Fruit fly (Drosophila melanogaster) whole organism, embryonic: ENCODE measurements around the gene CG13465.

Source experiments
- Ada2b ChIP-seq: fragments of 200-800 bp; sonication (Bioruptor generic); IDR thresholded peaks from 2 replicates; pipeline ENCODE4 v1.3.6; 2022; ENCODE audit warnings: missing biosample characterization, missing genetic modification characterization
- Antp ChIP-seq: fragments of 200-800 bp; sonication (Bioruptor generic); optimal IDR thresholded peaks from 3 replicates; lab custom pipeline; 2016; ENCODE audit warnings: missing biosample characterization, missing genetic modification characterization
- Atf3 ChIP-seq: fragments of 200-800 bp; sonication (Bioruptor generic); optimal IDR thresholded peaks from 3 replicates; lab custom pipeline; 2016; ENCODE audit warnings: missing biosample characterization, missing genetic modification characterization
- CG10462 ChIP-seq: fragments of 200-800 bp; sonication (Bioruptor generic); optimal IDR thresholded peaks from 2 replicates; lab custom pipeline; 2016; ENCODE audit warnings: missing biosample characterization, missing genetic modification characterization
- CG10959 ChIP-seq: fragments of 200-800 bp; sonication (Bioruptor generic); IDR thresholded peaks from 2 replicates; pipeline ENCODE4 v1.3.6; 2022; ENCODE audit warnings: missing biosample characterization, missing genetic modification characterization
- CG12942 ChIP-seq: fragments of 200-800 bp; sonication (Bioruptor generic); optimal IDR thresholded peaks from 3 replicates; lab custom pipeline; 2016; ENCODE audit warnings: missing biosample characterization, missing genetic modification characterization
- CG14860 ChIP-seq: fragments of 200-800 bp; sonication (Bioruptor generic); IDR thresholded peaks from 3 replicates; pipeline ENCODE4 v1.3.6; 2022; ENCODE audit warnings: missing biosample characterization, missing genetic modification characterization; ENCODE audit not compliant: partially characterized antibody
- CG15479 ChIP-seq: fragments of 200-800 bp; sonication (Bioruptor generic); optimal IDR thresholded peaks from 3 replicates; lab custom pipeline; 2019; ENCODE audit warnings: missing biosample characterization, mild to moderate bottlenecking, missing genetic modification characterization, moderate library complexity
- CG17328 ChIP-seq: fragments of 200-800 bp; sonication (Bioruptor generic); IDR thresholded peaks from 2 replicates; pipeline ENCODE4 v1.3.6; 2022; ENCODE audit warnings: missing biosample characterization, missing genetic modification characterization
- CG3726 ChIP-seq: fragments of 200-800 bp; sonication (Bioruptor generic); IDR thresholded peaks from 3 replicates; pipeline ENCODE4, ENCODE4 v1.3.6; 2022; ENCODE audit warnings: missing biosample characterization, missing genetic modification characterization
- CG42726 ChIP-seq: fragments of 200-800 bp; sonication (Bioruptor generic); IDR thresholded peaks from 2 replicates; pipeline ENCODE4 v1.3.6; 2022; ENCODE audit warnings: missing biosample characterization, missing genetic modification characterization; ENCODE audit not compliant: partially characterized antibody
- CG43689 ChIP-seq: fragments of 200-800 bp; sonication (Bioruptor generic); IDR thresholded peaks from 2 replicates; pipeline ENCODE4 v1.3.6; 2022; ENCODE audit warnings: missing biosample characterization, missing genetic modification characterization
- CG4404 ChIP-seq: fragments of 200-800 bp; sonication (Bioruptor generic); IDR thresholded peaks from 2 replicates; pipeline ENCODE4 v1.3.6; 2022; ENCODE audit warnings: missing biosample characterization, missing genetic modification characterization
- CG4617 ChIP-seq: fragments of 200-800 bp; sonication (Bioruptor generic); optimal IDR thresholded peaks from 3 replicates; lab custom pipeline; 2016; ENCODE audit warnings: missing biosample characterization, missing genetic modification characterization, borderline replicate concordance
- CG4854 ChIP-seq: fragments of 200-800 bp; sonication (Bioruptor generic); optimal IDR thresholded peaks from 2 replicates; lab custom pipeline; 2016; ENCODE audit warnings: missing biosample characterization, missing genetic modification characterization, inconsistent platforms
- CG6689 ChIP-seq: fragments of 200-800 bp; sonication (Bioruptor generic); IDR thresholded peaks from 2 replicates; pipeline ENCODE4 v1.3.6; 2022; ENCODE audit warnings: missing biosample characterization, missing genetic modification characterization
- CG8089 ChIP-seq: fragments of 200-800 bp; sonication (Bioruptor generic); optimal IDR thresholded peaks from 3 replicates; lab custom pipeline; 2016; ENCODE audit warnings: missing biosample characterization, missing genetic modification characterization
- CG8388 ChIP-seq: fragments of 200-800 bp; sonication (Bioruptor generic); optimal IDR thresholded peaks from 2 replicates; lab custom pipeline; 2019; ENCODE audit warnings: missing biosample characterization, mild to moderate bottlenecking, missing genetic modification characterization, moderate library complexity
- CG9876 ChIP-seq: fragments of 200-800 bp; sonication (Bioruptor generic); optimal IDR thresholded peaks from 2 replicates; lab custom pipeline; 2016; ENCODE audit warnings: missing biosample characterization, missing genetic modification characterization
- Elba2 ChIP-seq: fragments of 200-800 bp; sonication (Bioruptor generic); optimal IDR thresholded peaks from 3 replicates; lab custom pipeline; 2016; ENCODE audit warnings: missing biosample characterization, missing genetic modification characterization
- HmgZ ChIP-seq: fragments of 200-800 bp; sonication (Bioruptor generic); optimal IDR thresholded peaks from 2 replicates; lab custom pipeline; 2018; ENCODE audit warnings: missing biosample characterization, mild to moderate bottlenecking, missing genetic modification characterization
- Hr39 ChIP-seq: fragments of >200 bp; optimal IDR thresholded peaks from 2 replicates; lab custom pipeline; 2017
- Hr51 ChIP-seq, 2 experiments: fragments of 200-800 bp; sonication (Bioruptor generic); optimal IDR thresholded peaks; 2 replicates in 1 of 2; 3 replicates in 1 of 2; lab custom pipeline; 2016 to 2018; ENCODE audit warnings: missing biosample characterization in 2 of 2, missing genetic modification characterization in 2 of 2, mild to moderate bottlenecking in 1 of 2, moderate library complexity in 1 of 2
- MESR4 ChIP-seq: fragments of 200-800 bp; sonication (Bioruptor generic); optimal IDR thresholded peaks from 2 replicates; lab custom pipeline; 2018; ENCODE audit warnings: missing biosample characterization, mild to moderate bottlenecking, missing genetic modification characterization, moderate library complexity
- Med ChIP-seq: fragments of 200-800 bp; sonication (Bioruptor generic); peaks from one replicate; lab custom pipeline; 2016; ENCODE audit warnings: missing biosample characterization, missing genetic modification characterization, mild to moderate bottlenecking, inconsistent platforms, moderate library complexity
- Nf-YC ChIP-seq: fragments of 200-800 bp; optimal IDR thresholded peaks from 3 replicates; lab custom pipeline; 2019; ENCODE audit warnings: missing biosample characterization, mild to moderate bottlenecking, missing genetic modification characterization, moderate library complexity
- Spps ChIP-seq: fragments of 200-800 bp; sonication (Bioruptor generic); optimal IDR thresholded peaks from 2 replicates; lab custom pipeline; 2018; ENCODE audit warnings: missing biosample characterization, mild to moderate bottlenecking, missing genetic modification characterization
- Tbp ChIP-seq: fragments of >200 bp; optimal IDR thresholded peaks from 2 replicates; lab custom pipeline; 2018; ENCODE audit warnings: missing biosample characterization, missing genetic modification characterization
- ac ChIP-seq: fragments of 200-800 bp; sonication (Bioruptor generic); optimal IDR thresholded peaks from 3 replicates; lab custom pipeline; 2017; ENCODE audit warnings: missing biosample characterization, mild to moderate bottlenecking, missing genetic modification characterization
- chm ChIP-seq: fragments of 200-800 bp; sonication (Bioruptor generic); IDR thresholded peaks from 2 replicates; pipeline ENCODE4 v1.3.6; 2022; ENCODE audit warnings: missing biosample characterization, missing genetic modification characterization
- chn ChIP-seq: fragments of 200-800 bp; sonication (Bioruptor generic); optimal IDR thresholded peaks from 2 replicates; lab custom pipeline; 2016; ENCODE audit warnings: missing biosample characterization, missing genetic modification characterization
- cwo ChIP-seq: fragments of 200-800 bp; sonication (Bioruptor generic); optimal IDR thresholded peaks from 3 replicates; lab custom pipeline; 2017; ENCODE audit warnings: missing biosample characterization, missing genetic modification characterization, mild to moderate bottlenecking, moderate library complexity, missing genetic modification reagents
- dan ChIP-seq: fragments of 200-800 bp; sonication (Bioruptor generic); IDR thresholded peaks from 2 replicates; pipeline ENCODE4 v1.3.6; 2022; ENCODE audit warnings: missing biosample characterization, missing genetic modification characterization
- dimm ChIP-seq: fragments of 200-800 bp; sonication (Bioruptor generic); IDR thresholded peaks from 2 replicates; pipeline ENCODE4 v1.3.6; 2022; ENCODE audit warnings: missing biosample characterization, missing genetic modification characterization
- insv ChIP-seq, 2 experiments: fragments of 200-800 bp; sonication (Bioruptor generic); optimal IDR thresholded peaks; 3 replicates each; lab custom pipeline; 2016 to 2018; ENCODE audit warnings: missing biosample characterization in 2 of 2, missing genetic modification characterization in 2 of 2
- kay ChIP-seq: fragments of 200-800 bp; sonication (Bioruptor generic); optimal IDR thresholded peaks from 2 replicates; lab custom pipeline; 2016; ENCODE audit warnings: missing biosample characterization, missing genetic modification characterization
- lov ChIP-seq, 2 experiments: fragments of 200-800 bp in 1 of 2; fragments of >200 bp in 1 of 2; sonication (Bioruptor generic) in 1 of 2; IDR thresholded peaks in 1 of 2; optimal IDR thresholded peaks in 1 of 2; 2 replicates in 1 of 2; 3 replicates in 1 of 2; pipeline versions ENCODE4 v1.3.6 to Lab custom; 2017 to 2022; ENCODE audit warnings: missing biosample characterization in 1 of 2, missing genetic modification characterization in 1 of 2
- oc ChIP-seq: fragments of 200-800 bp; sonication (Bioruptor generic); optimal IDR thresholded peaks from 2 replicates; lab custom pipeline; 2018; ENCODE audit warnings: missing biosample characterization, mild to moderate bottlenecking, missing genetic modification characterization, moderate library complexity
- pho ChIP-seq: fragments of 200-800 bp; sonication (Bioruptor generic); optimal IDR thresholded peaks from 2 replicates; lab custom pipeline; 2016; ENCODE audit warnings: missing biosample characterization, missing genetic modification characterization
- pnt ChIP-seq: fragments of 200-800 bp; sonication (Bioruptor generic); optimal IDR thresholded peaks from 3 replicates; lab custom pipeline; 2016; ENCODE audit warnings: missing biosample characterization, missing genetic modification characterization
- prd ChIP-seq, 3 experiments: fragments of >200 bp in 2 of 3; fragments of 200-800 bp in 1 of 3; sonication (Bioruptor generic) in 1 of 3; optimal IDR thresholded peaks in 2 of 3; IDR thresholded peaks in 1 of 3; 2 replicates in 2 of 3; 3 replicates in 1 of 3; pipeline versions ENCODE4 v1.3.6 to Lab custom; 2017 to 2022; ENCODE audit warnings: missing biosample characterization in 1 of 3, missing genetic modification characterization in 1 of 3
- pros ChIP-seq: fragments of 200-800 bp; sonication (Bioruptor generic); optimal IDR thresholded peaks from 3 replicates; lab custom pipeline; 2019; ENCODE audit warnings: missing biosample characterization, mild to moderate bottlenecking, missing genetic modification characterization, moderate library complexity
- salm ChIP-seq: fragments of 200-800 bp; sonication (Bioruptor generic); optimal IDR thresholded peaks from 2 replicates; lab custom pipeline; 2018; ENCODE audit warnings: missing biosample characterization, mild to moderate bottlenecking, missing genetic modification characterization
- sens ChIP-seq: fragments of 200-800 bp; sonication (Bioruptor generic); peaks from one replicate; lab custom pipeline; 2016; ENCODE audit warnings: missing biosample characterization, missing genetic modification characterization
- so ChIP-seq: fragments of 200-800 bp; sonication (Bioruptor generic); IDR thresholded peaks from 3 replicates; pipeline ENCODE4 v1.3.6; 2022; ENCODE audit warnings: missing biosample characterization, missing genetic modification characterization
- tgo ChIP-seq: fragments of 200-800 bp; sonication (Bioruptor generic); IDR thresholded peaks from 3 replicates; pipeline ENCODE4 v1.3.6; 2022; ENCODE audit warnings: missing biosample characterization, missing genetic modification characterization
- vvl ChIP-seq: fragments of 200-800 bp; sonication (Bioruptor generic); IDR thresholded peaks from 2 replicates; pipeline ENCODE4 v1.3.6; 2022; ENCODE audit warnings: missing biosample characterization, missing genetic modification characterization
- zfh1 ChIP-seq: fragments of 200-800 bp; sonication (Bioruptor generic); IDR thresholded peaks from 3 replicates; pipeline ENCODE4 v1.3.6; 2022; ENCODE audit warnings: missing biosample characterization, missing genetic modification characterization

The CG13465 gene

DNA sequence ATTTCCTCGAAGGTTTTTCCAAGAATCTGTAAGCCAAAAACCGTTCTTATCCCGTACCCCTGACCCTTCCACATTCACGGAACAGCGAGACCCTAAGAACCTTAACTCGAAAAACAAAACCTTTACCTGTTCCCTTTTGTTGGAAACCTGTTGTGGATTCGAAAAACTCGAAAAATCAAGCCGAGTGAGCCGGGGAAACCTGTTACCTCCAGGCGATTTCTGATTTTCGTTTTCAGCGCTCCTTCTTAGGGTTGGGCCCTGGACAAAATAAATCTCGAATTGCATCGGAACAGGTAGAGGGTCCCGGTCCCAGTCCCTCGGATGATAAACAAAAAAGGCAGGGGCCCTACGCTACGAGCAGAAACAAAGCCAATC is 29.1 kb upstream of the CG13465 start (continued):
- TF ChIP-seq cwo (no peak), CG15479 (GFP tag; lab: Kevin White, UChicago) (peak; percentile 61)

DNA sequence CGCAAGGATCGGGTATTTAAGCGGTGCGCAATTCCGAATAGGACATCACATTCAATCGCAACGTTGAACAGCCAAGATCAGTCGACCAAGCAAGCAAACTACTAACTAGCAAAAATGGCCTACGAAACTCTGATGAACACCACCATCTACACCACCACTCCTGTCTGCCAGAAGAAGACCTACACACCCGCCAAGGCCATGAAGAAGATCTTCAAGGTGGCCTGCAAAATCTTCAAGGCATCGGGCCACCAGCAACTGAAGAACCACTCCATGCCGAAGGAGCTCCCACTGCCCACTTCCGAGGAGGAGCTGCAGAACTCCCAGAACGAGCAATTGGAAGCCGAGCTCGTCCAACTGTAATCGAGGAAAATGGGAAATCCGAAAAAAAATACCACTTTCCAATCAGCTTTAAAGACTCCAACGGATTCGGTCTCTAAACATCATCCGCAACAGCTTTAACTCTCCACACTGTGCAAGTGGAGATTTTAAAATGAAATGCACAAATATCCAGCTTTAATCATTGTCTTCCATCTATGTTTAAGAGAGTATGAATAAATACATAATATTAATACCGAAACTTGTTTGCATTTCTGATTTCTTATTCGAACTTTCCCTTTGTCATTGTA is 28.6 kb upstream of the CG13465 start, which contains the start of gene Brd:
Brd (plus strand) TSS at position 43 of the 626 bp plus-strand sequence.
- no peak for TF ChIP-seq HmgZ (tag; lab: Kevin White, UChicago)
- no peak for TF ChIP-seq CG4617 (GFP tag; lab: Kevin White, UChicago)
- no peak for TF ChIP-seq so (GFP tag; lab: Robert Waterston, UW)
- TF ChIP-seq lov (optimal IDR thresholded peaks at IDR 0.05; lab: Kevin White, UChicago): no peak
- 0 out of 3 replicates have a peak, but pooled peaks have one; percentile 31 for TF ChIP-seq lov (GFP tag; IDR thresholded peaks at IDR 0.05; lab: Robert Waterston, UW)
- TF ChIP-seq Hr39 (lab: Kevin White, UChicago): no peak
- TF ChIP-seq cwo: no peak
- no peak for TF ChIP-seq Spps
- TF ChIP-seq CG42726 (GFP tag; lab: Robert Waterston, UW): no peak
- peak; percentile 23; the same call in 1 of the 3 replicates for TF ChIP-seq zfh1 (GFP tag; lab: Robert Waterston, UW)
- no peak for TF ChIP-seq CG6689
- TF ChIP-seq CG17328 (GFP tag; lab: Robert Waterston, UW): 0 out of 2 replicates have a peak, but pooled peaks have one; percentile 8
- peak; percentile 54 for TF ChIP-seq Med (GFP tag; lab: Kevin White, UChicago)
- TF ChIP-seq MESR4 (GFP tag; lab: Kevin White, UChicago): no peak
- TF ChIP-seq Ada2b (GFP tag; lab: Robert Waterston, UW): no peak
- TF ChIP-seq prd (optimal IDR thresholded peaks at IDR 0.05; lab: Kevin White, UChicago): no peak
- TF ChIP-seq prd (GFP tag; IDR thresholded peaks at IDR 0.05; lab: Robert Waterston, UW): peak; percentile 23; the same call in 1 of the 3 replicates
- TF ChIP-seq dan (GFP tag; lab: Robert Waterston, UW): no peak
- TF ChIP-seq CG8089 (GFP tag; lab: Kevin White, UChicago): peak; percentile 4
- TF ChIP-seq chn (GFP tag; lab: Kevin White, UChicago): peak; percentile 22
- TF ChIP-seq ac (GFP tag; lab: Kevin White, UChicago): no peak
- peak; percentile 16 for TF ChIP-seq Antp (GFP tag; lab: Kevin White, UChicago)
- TF ChIP-seq CG3726: no peak
- TF ChIP-seq chm (GFP tag; lab: Robert Waterston, UW): 0 out of 2 replicates have a peak, but pooled peaks have one; percentile 58
- no peak for TF ChIP-seq CG4854 (GFP tag; lab: Kevin White, UChicago)
- TF ChIP-seq CG43689 (GFP tag; lab: Robert Waterston, UW): no peak
- peak; percentile 25 for TF ChIP-seq CG9876
- TF ChIP-seq pros (GFP tag; lab: Kevin White, UChicago): peak; percentile 95
- TF ChIP-seq kay (GFP tag; lab: Kevin White, UChicago): no peak
- peak; percentile 23; the same call in 1 of the 2 replicates for TF ChIP-seq CG10959 (GFP tag; lab: Robert Waterston, UW)
- TF ChIP-seq sens (GFP tag; lab: Kevin White, UChicago): peak; percentile 5
- no peak for TF ChIP-seq dimm (GFP tag; lab: Robert Waterston, UW)
- peak; percentile 58 for TF ChIP-seq Elba2
- no peak for TF ChIP-seq CG14860
- no peak for TF ChIP-seq pnt (GFP tag; lab: Kevin White, UChicago)
- peak; percentile 31; the same call in 1 of the 2 replicates for TF ChIP-seq CG4404 (GFP tag; lab: Robert Waterston, UW)
- TF ChIP-seq oc (tag; lab: Kevin White, UChicago): peak; percentile 31
- no peak for TF ChIP-seq salm (tag; lab: Kevin White, UChicago)
- no peak for TF ChIP-seq pho (GFP tag; lab: Kevin White, UChicago)
- no peak for TF ChIP-seq CG10462
- no peak for TF ChIP-seq Atf3 (GFP tag; lab: Kevin White, UChicago)
- TF ChIP-seq Tbp (GFP tag; lab: Kevin White, UChicago): peak; percentile 73
- TF ChIP-seq tgo (GFP tag; lab: Robert Waterston, UW): no peak
- TF ChIP-seq insv (GFP tag; optimal IDR thresholded peaks at IDR 0.05; lab: Kevin White, UChicago): peak in 1 of 2 experiments; percentile 96
- peak in 1 of 2 experiments; percentile 15 for TF ChIP-seq Hr51 (GFP tag; optimal IDR thresholded peaks at IDR 0.05; lab: Kevin White, UChicago)
- TF ChIP-seq Nf-YC (tag; lab: Kevin White, UChicago): no peak
- no peak for TF ChIP-seq CG8388 (GFP tag; lab: Kevin White, UChicago)
- TF ChIP-seq vvl (GFP tag; lab: Robert Waterston, UW): peak; percentile 82
- no peak for TF ChIP-seq CG12942 (GFP tag; lab: Kevin White, UChicago)
